Fruit fly (Drosophila melanogaster) whole organism, embryonic: ENCODE results near the gene CG42828.

Experiments
- B-H1 ChIP-seq: fragments of 200-800 bp; sonication (Bioruptor generic); IDR thresholded peaks from 3 replicates; pipeline ENCODE4 v1.3.6; 2022; ENCODE audit warnings: missing biosample characterization, missing genetic modification characterization
- CG10321 ChIP-seq: fragments of 200-800 bp; sonication (Bioruptor generic); IDR thresholded peaks from 2 replicates; pipeline ENCODE4 v1.3.6; 2022; ENCODE audit warnings: missing biosample characterization, missing genetic modification characterization
- CG12219 ChIP-seq: fragments of 200-800 bp; sonication (Bioruptor generic); optimal IDR thresholded peaks from 3 replicates; lab custom pipeline; 2018; ENCODE audit warnings: missing biosample characterization, mild to moderate bottlenecking, missing genetic modification characterization
- CG13296 ChIP-seq: fragments of 200-800 bp; sonication (Bioruptor generic); optimal IDR thresholded peaks from 3 replicates; lab custom pipeline; 2018; ENCODE audit warnings: missing biosample characterization, mild to moderate bottlenecking, missing genetic modification characterization
- CG15514 ChIP-seq: fragments of 200-800 bp; sonication (Bioruptor generic); optimal IDR thresholded peaks from 3 replicates; lab custom pipeline; 2017; ENCODE audit warnings: missing biosample characterization, missing genetic modification characterization, mild to moderate bottlenecking, moderate library complexity, missing genetic modification reagents
- CG16813 ChIP-seq: fragments of 200-800 bp; sonication (Bioruptor generic); IDR thresholded peaks from 3 replicates; pipeline ENCODE4 v1.3.6; 2022; ENCODE audit warnings: missing biosample characterization, missing genetic modification characterization; ENCODE audit not compliant: partially characterized antibody
- CG17328 ChIP-seq: fragments of 200-800 bp; sonication (Bioruptor generic); IDR thresholded peaks from 2 replicates; pipeline ENCODE4 v1.3.6; 2022; ENCODE audit warnings: missing biosample characterization, missing genetic modification characterization
- CG2875 ChIP-seq: fragments of 200-800 bp; sonication (Bioruptor generic); optimal IDR thresholded peaks from 2 replicates; lab custom pipeline; 2017; ENCODE audit warnings: missing biosample characterization, mild to moderate bottlenecking, missing genetic modification characterization, missing genetic modification reagents
- CG30403 ChIP-seq: fragments of 200-800 bp; sonication (Bioruptor generic); optimal IDR thresholded peaks from 3 replicates; lab custom pipeline; 2016; ENCODE audit warnings: missing biosample characterization, missing genetic modification characterization
- CG32767 ChIP-seq: fragments of 200-800 bp; sonication (Bioruptor generic); IDR thresholded peaks from 2 replicates; pipeline ENCODE4 v1.3.6; 2022; ENCODE audit warnings: missing biosample characterization, missing genetic modification characterization
- CG34224 ChIP-seq: fragments of 200-800 bp; sonication (Bioruptor generic); IDR thresholded peaks from 3 replicates; pipeline ENCODE4 v1.3.6; 2022; ENCODE audit warnings: missing biosample characterization, missing genetic modification characterization; ENCODE audit not compliant: partially characterized antibody
- CG4282 ChIP-seq: fragments of 200-800 bp; sonication (Bioruptor generic); optimal IDR thresholded peaks from 2 replicates; lab custom pipeline; 2016; ENCODE audit warnings: missing biosample characterization, missing genetic modification characterization
- CG6175 ChIP-seq: fragments of 200-800 bp; sonication (Bioruptor generic); IDR thresholded peaks from 3 replicates; pipeline ENCODE4 v1.3.6; 2022; ENCODE audit warnings: missing biosample characterization, missing genetic modification characterization
- CG6689 ChIP-seq: fragments of 200-800 bp; sonication (Bioruptor generic); IDR thresholded peaks from 2 replicates; pipeline ENCODE4 v1.3.6; 2022; ENCODE audit warnings: missing biosample characterization, missing genetic modification characterization
- CG7786 ChIP-seq: fragments of 200-800 bp; sonication (Bioruptor generic); optimal IDR thresholded peaks from 2 replicates; lab custom pipeline; 2016; ENCODE audit warnings: missing biosample characterization, missing genetic modification characterization
- Chrac-16 ChIP-seq: fragments of 200-800 bp; sonication (Bioruptor generic); optimal IDR thresholded peaks from 3 replicates; lab custom pipeline; 2016; ENCODE audit warnings: missing biosample characterization, missing genetic modification characterization
- Drgx ChIP-seq: fragments of 200-800 bp; sonication (Bioruptor generic); IDR thresholded peaks from 2 replicates; pipeline ENCODE4 v1.3.6; 2022; ENCODE audit warnings: missing biosample characterization, missing genetic modification characterization
- Fer2 ChIP-seq: fragments of 200-800 bp; sonication (Bioruptor generic); optimal IDR thresholded peaks from 2 replicates; lab custom pipeline; 2018; ENCODE audit warnings: missing biosample characterization, mild to moderate bottlenecking, missing genetic modification characterization, moderate library complexity
- HLH54F ChIP-seq: fragments of 200-800 bp; sonication (Bioruptor generic); optimal IDR thresholded peaks from 3 replicates; lab custom pipeline; 2016; ENCODE audit warnings: missing biosample characterization, missing genetic modification characterization
- Hr3 ChIP-seq: fragments of 200-800 bp; sonication (Bioruptor generic); optimal IDR thresholded peaks from 3 replicates; lab custom pipeline; 2016; ENCODE audit warnings: missing biosample characterization, missing genetic modification characterization
- MBD-R2 ChIP-seq: fragments of 200-800 bp; sonication (Bioruptor generic); IDR thresholded peaks from 2 replicates; pipeline ENCODE4 v1.3.6; 2022; ENCODE audit warnings: missing biosample characterization, missing genetic modification characterization
- Max ChIP-seq: fragments of 200-800 bp; sonication (Bioruptor generic); optimal IDR thresholded peaks from 2 replicates; lab custom pipeline; 2016; ENCODE audit warnings: missing biosample characterization, mild to moderate bottlenecking, missing genetic modification characterization
- Med ChIP-seq: fragments of 200-800 bp; sonication (Bioruptor generic); peaks from one replicate; lab custom pipeline; 2016; ENCODE audit warnings: missing biosample characterization, missing genetic modification characterization, mild to moderate bottlenecking, inconsistent platforms, moderate library complexity
- Neu2 ChIP-seq: fragments of 200-800 bp; sonication (Bioruptor generic); optimal IDR thresholded peaks from 3 replicates; lab custom pipeline; 2016; ENCODE audit warnings: missing biosample characterization, missing genetic modification characterization, borderline replicate concordance
- Rx ChIP-seq: fragments of 200-800 bp; sonication (Bioruptor generic); IDR thresholded peaks from 2 replicates; pipeline ENCODE4 v1.3.6; 2022; ENCODE audit warnings: missing biosample characterization, missing genetic modification characterization
- Sox100B ChIP-seq: fragments of 200-800 bp; sonication (Bioruptor generic); optimal IDR thresholded peaks from 3 replicates; lab custom pipeline; 2018; ENCODE audit warnings: missing biosample characterization, mild to moderate bottlenecking, missing genetic modification characterization
- ab ChIP-seq: fragments of 200-800 bp; sonication (Bioruptor generic); optimal IDR thresholded peaks from 2 replicates; lab custom pipeline; 2016; ENCODE audit warnings: missing biosample characterization, missing genetic modification characterization
- ara ChIP-seq: fragments of 200-800 bp; sonication (Bioruptor generic); IDR thresholded peaks from 2 replicates; pipeline ENCODE4 v1.3.6; 2022; ENCODE audit warnings: missing biosample characterization, missing genetic modification characterization
- cas ChIP-seq: fragments of 200-800 bp; sonication (Bioruptor generic); IDR thresholded peaks from 2 replicates; pipeline ENCODE4 v1.3.6; 2022; ENCODE audit warnings: missing biosample characterization, missing genetic modification characterization
- crp ChIP-seq, 2 experiments: fragments of 200-800 bp; sonication (Bioruptor generic); optimal IDR thresholded peaks; 2 replicates in 1 of 2; 3 replicates in 1 of 2; lab custom pipeline; 2017; ENCODE audit warnings: missing biosample characterization in 2 of 2, missing genetic modification characterization in 2 of 2, mild to moderate bottlenecking in 1 of 2, moderate library complexity in 1 of 2
- h ChIP-seq: fragments of >200 bp; optimal IDR thresholded peaks from 2 replicates; lab custom pipeline; 2017
- mam ChIP-seq: fragments of 200-800 bp; sonication (Bioruptor generic); optimal IDR thresholded peaks from 3 replicates; lab custom pipeline; 2016; ENCODE audit warnings: missing biosample characterization, missing genetic modification characterization
- pfk ChIP-seq: fragments of 200-800 bp; sonication (Bioruptor generic); optimal IDR thresholded peaks from 2 replicates; lab custom pipeline; 2018; ENCODE audit warnings: missing biosample characterization, mild to moderate bottlenecking, missing genetic modification characterization, moderate library complexity
- pnt ChIP-seq: fragments of 200-800 bp; sonication (Bioruptor generic); optimal IDR thresholded peaks from 3 replicates; lab custom pipeline; 2016; ENCODE audit warnings: missing biosample characterization, missing genetic modification characterization
- pum ChIP-seq: fragments of 200-800 bp; sonication (Bioruptor generic); optimal IDR thresholded peaks from 2 replicates; lab custom pipeline; 2016; ENCODE audit warnings: missing biosample characterization, missing genetic modification characterization
- repo ChIP-seq: fragments of 200-800 bp; sonication (Bioruptor generic); optimal IDR thresholded peaks from 2 replicates; lab custom pipeline; 2016; ENCODE audit warnings: missing biosample characterization, missing genetic modification characterization
- row ChIP-seq: fragments of 200-800 bp; sonication (Bioruptor generic); IDR thresholded peaks from 3 replicates; pipeline ENCODE4 v1.3.6; 2022; ENCODE audit warnings: missing biosample characterization, missing genetic modification characterization
- seq ChIP-seq: fragments of 200-800 bp; sonication (Bioruptor generic); IDR thresholded peaks from 2 replicates; pipeline ENCODE4 v1.3.6; 2022; ENCODE audit warnings: missing biosample characterization, missing genetic modification characterization
- sim ChIP-seq: fragments of 200-800 bp; sonication (Bioruptor generic); IDR thresholded peaks from 2 replicates; pipeline ENCODE4 v1.3.6; 2022; ENCODE audit warnings: missing biosample characterization, missing genetic modification characterization
- tll ChIP-seq, 2 experiments: fragments of 200-800 bp in 1 of 2; fragments of >200 bp in 1 of 2; sonication (Bioruptor generic) in 1 of 2; optimal IDR thresholded peaks; 2 replicates each; lab custom pipeline; 2017 to 2019; ENCODE audit warnings: missing biosample characterization in 2 of 2, missing genetic modification characterization in 2 of 2, mild to moderate bottlenecking in 1 of 2, moderate library complexity in 1 of 2
- zfh2 ChIP-seq: fragments of 200-800 bp; sonication (Bioruptor generic); optimal IDR thresholded peaks from 2 replicates; lab custom pipeline; 2016; ENCODE audit warnings: missing biosample characterization, missing genetic modification characterization

The CG42828 gene

dm6 chr3R:23356920-23357386 is 16.6 kb upstream of the CG42828 start (continued):
- TF ChIP-seq CG12219 (GFP tag; lab: Kevin White, UChicago) (peak; percentile 82), Drgx (GFP tag; lab: Robert Waterston, UW) (peak; percentile 79), CG13296 (GFP tag; lab: Kevin White, UChicago) (peak; percentile 83), CG17328 (GFP tag; lab: Robert Waterston, UW) (peak; percentile 74; the same call in 1 of the 2 replicates), row (peak; percentile 89), zfh2 (GFP tag; lab: Kevin White, UChicago) (no peak), cas (GFP tag; lab: Robert Waterston, UW) (peak; percentile 46; the same call in 1 of the 2 replicates), Max (GFP tag; lab: Kevin White, UChicago) (peak; percentile 46), repo (GFP tag; lab: Kevin White, UChicago) (no peak), ab (GFP tag; lab: Kevin White, UChicago) (no peak), crp (GFP tag; optimal IDR thresholded peaks at IDR 0.05; lab: Kevin White, UChicago) (peak in 1 of 2 experiments; percentile 39), B-H1 (GFP tag; lab: Robert Waterston, UW) (peak; percentile 73), CG4282 (GFP tag; lab: Kevin White, UChicago) (no peak), Neu2 (no peak), HLH54F (GFP tag; lab: Kevin White, UChicago) (no peak), sim (GFP tag; lab: Robert Waterston, UW) (peak; percentile 30; the same call in 1 of the 2 replicates), Chrac-16 (GFP tag; lab: Kevin White, UChicago) (peak; percentile 63), Rx (GFP tag; lab: Robert Waterston, UW) (no peak), Med (GFP tag; lab: Kevin White, UChicago) (peak; percentile 73), MBD-R2 (GFP tag; lab: Robert Waterston, UW) (no peak), Hr3 (GFP tag; lab: Kevin White, UChicago) (peak; percentile 89), CG15514 (GFP tag; lab: Kevin White, UChicago) (peak; percentile 33), CG2875 (GFP tag; lab: Kevin White, UChicago) (peak; percentile 67), mam (no peak), CG7786 (GFP tag; lab: Kevin White, UChicago) (no peak), CG6175 (no peak), CG32767 (GFP tag; lab: Robert Waterston, UW) (peak; percentile 87), CG30403 (GFP tag; lab: Kevin White, UChicago) (peak; percentile 72), ara (GFP tag; lab: Robert Waterston, UW) (peak; percentile 50; the same call in 1 of the 2 replicates), CG34224 (GFP tag; lab: Robert Waterston, UW) (no peak), h (lab: Kevin White, UChicago) (no peak), seq (peak; percentile 78), CG10321 (GFP tag; lab: Robert Waterston, UW) (peak; percentile 63; the same call in 1 of the 2 replicates), tll (GFP tag; optimal IDR thresholded peaks at IDR 0.05; lab: Kevin White, UChicago) (no peak), CG16813 (GFP tag; lab: Robert Waterston, UW) (no peak), pnt (GFP tag; lab: Kevin White, UChicago) (no peak), pfk (GFP tag; lab: Kevin White, UChicago) (no peak), Fer2 (peak; percentile 39), Sox100B (GFP tag; lab: Kevin White, UChicago) (peak; percentile 91), pum (no peak), CG6689 (GFP tag; lab: Robert Waterston, UW) (peak; percentile 87)
